Worm (Caenorhabditis elegans) whole organism, L1 larva: ENCODE data around the gene chil-7.

ENCODE experiments used
- lin-13 ChIP-seq: fragments of 150-350 bp; optimal IDR thresholded peaks from 2 replicates; lab custom pipeline; 2014; ENCODE audit warnings: missing biosample characterization, missing genetic modification reagents, missing genetic modification characterization
- lsy-2 ChIP-seq, 2 experiments: fragments of 150-350 bp; optimal IDR thresholded peaks; 2 replicates each; lab custom pipeline; 2014; ENCODE audit warnings: missing biosample characterization in 2 of 2, missing genetic modification characterization in 2 of 2
- unc-130 ChIP-seq: fragments of 150-350 bp; optimal IDR thresholded peaks from 2 replicates; lab custom pipeline; 2017; ENCODE audit warnings: missing biosample characterization, missing genetic modification characterization, inconsistent platforms

- TF ChIP-seq lin-13 (GFP tag; lab: Kevin White, UChicago) (no peak), lsy-2 (tag; optimal IDR thresholded peaks at IDR 0.05; lab: Kevin White, UChicago) (no peak), unc-130 (no peak)
These were observed 13.2 kb downstream of the chil-7 start, which contains the start of gene chil-6 for ce11 chrII:9857791-9858190.
